Worm (Caenorhabditis elegans) whole organism, L3 larva: Measurements from ENCODE around the gene ZK1128.7.

Experiments used
- R02D3.7 ChIP-seq: fragments of 150-350 bp; optimal IDR thresholded peaks from 2 replicates; lab custom pipeline; 2014; ENCODE audit warnings: missing biosample characterization, missing genetic modification characterization
- ZK546.5 ChIP-seq: sonication (generic microtip); optimal IDR thresholded peaks from 2 replicates; lab custom pipeline; 2017; ENCODE audit warnings: missing biosample characterization, missing genetic modification characterization
- aly-2 ChIP-seq: fragments of 150-350 bp; optimal IDR thresholded peaks from 2 replicates; lab custom pipeline; 2014; ENCODE audit warnings: missing biosample characterization, missing genetic modification characterization
- ama-1 ChIP-seq: fragments of 150-350 bp; optimal IDR thresholded peaks from 2 replicates; lab custom pipeline; 2018
- ceh-16 ChIP-seq: sonication (generic microtip); optimal IDR thresholded peaks from 2 replicates; lab custom pipeline; 2017; ENCODE audit warnings: missing biosample characterization, missing genetic modification characterization
- ceh-28 ChIP-seq: fragments of 150-350 bp; optimal IDR thresholded peaks from 2 replicates; lab custom pipeline; 2014; ENCODE audit warnings: missing biosample characterization, missing genetic modification reagents, missing genetic modification characterization
- egl-27 ChIP-seq: sonication (generic microtip); optimal IDR thresholded peaks from 4 replicates; lab custom pipeline; 2017; ENCODE audit warnings: missing biosample characterization, missing genetic modification reagents, missing genetic modification characterization
- fkh-10 ChIP-seq: sonication (generic microtip); optimal IDR thresholded peaks from 2 replicates; lab custom pipeline; 2017; ENCODE audit warnings: missing biosample characterization, missing genetic modification reagents, missing genetic modification characterization
- fkh-2 ChIP-seq: fragments of 150-350 bp; optimal IDR thresholded peaks from 2 replicates; lab custom pipeline; 2014; ENCODE audit warnings: missing biosample characterization, missing genetic modification reagents, missing genetic modification characterization
- fos-1 ChIP-seq: fragments of 150-350 bp; optimal IDR thresholded peaks from 2 replicates; lab custom pipeline; 2014; ENCODE audit warnings: missing biosample characterization, missing genetic modification characterization
- hmg-11 ChIP-seq: sonication (generic microtip); optimal IDR thresholded peaks from 2 replicates; lab custom pipeline; 2016; ENCODE audit warnings: missing genetic modification characterization, missing compliant biosample characterization
- jun-1 ChIP-seq: fragments of 150-350 bp; optimal IDR thresholded peaks from 2 replicates; lab custom pipeline; 2014; ENCODE audit warnings: missing biosample characterization, missing genetic modification reagents, missing genetic modification characterization
- lin-15B ChIP-seq: fragments of 150-350 bp; optimal IDR thresholded peaks from 2 replicates; lab custom pipeline; 2014; ENCODE audit warnings: missing biosample characterization, missing genetic modification characterization
- lin-39 ChIP-seq: fragments of 150-350 bp; optimal IDR thresholded peaks from 2 replicates; lab custom pipeline; 2018; ENCODE audit warnings: missing biosample characterization, missing genetic modification reagents, missing genetic modification characterization
- lsy-12 ChIP-seq: sonication (generic microtip); optimal IDR thresholded peaks from 2 replicates; lab custom pipeline; 2016; ENCODE audit warnings: mild to moderate bottlenecking, missing genetic modification characterization, missing compliant biosample characterization
- mdl-1 ChIP-seq: fragments of 150-350 bp; optimal IDR thresholded peaks from 2 replicates; lab custom pipeline; 2014; ENCODE audit warnings: missing biosample characterization, missing genetic modification characterization
- nfya-1 ChIP-seq: sonication (generic microtip); optimal IDR thresholded peaks from 2 replicates; lab custom pipeline; 2017; ENCODE audit warnings: missing genetic modification characterization, mild to moderate bottlenecking, missing compliant biosample characterization, antibody characterized with exemption, moderate library complexity; ENCODE audit not compliant: insufficient read depth
- nhr-11 ChIP-seq: fragments of 150-350 bp; optimal IDR thresholded peaks from 2 replicates; lab custom pipeline; 2014; ENCODE audit warnings: missing biosample characterization, missing genetic modification characterization
- nhr-12 ChIP-seq: fragments of 150-350 bp; optimal IDR thresholded peaks from 2 replicates; lab custom pipeline; 2014; ENCODE audit warnings: missing biosample characterization, missing genetic modification characterization
- nhr-23 ChIP-seq: fragments of 150-350 bp; optimal IDR thresholded peaks from 2 replicates; lab custom pipeline; 2014; ENCODE audit warnings: missing biosample characterization, missing genetic modification reagents, missing genetic modification characterization
- nhr-237 ChIP-seq: fragments of 150-350 bp; optimal IDR thresholded peaks from 2 replicates; lab custom pipeline; 2014; ENCODE audit warnings: missing biosample characterization, missing genetic modification characterization
- nhr-28 ChIP-seq: fragments of 150-350 bp; optimal IDR thresholded peaks from 2 replicates; lab custom pipeline; 2014; ENCODE audit warnings: missing biosample characterization, missing genetic modification characterization
- nhr-43 ChIP-seq: sonication (generic microtip); optimal IDR thresholded peaks from 2 replicates; lab custom pipeline; 2016; ENCODE audit warnings: mild to moderate bottlenecking, missing genetic modification characterization, missing compliant biosample characterization; ENCODE audit not compliant: poor library complexity, severe bottlenecking
- nhr-67 ChIP-seq: fragments of 150-350 bp; optimal IDR thresholded peaks from 2 replicates; lab custom pipeline; 2014; ENCODE audit warnings: missing biosample characterization, missing genetic modification characterization
- nhr-77 ChIP-seq: fragments of 150-350 bp; optimal IDR thresholded peaks from 2 replicates; lab custom pipeline; 2014; ENCODE audit warnings: missing biosample characterization, missing genetic modification characterization
- pha-4 ChIP-seq: fragments of 150-350 bp; optimal IDR thresholded peaks from 2 replicates; lab custom pipeline; 2014; ENCODE audit warnings: missing biosample characterization, missing genetic modification reagents, missing genetic modification characterization
- pqm-1 ChIP-seq: fragments of 150-350 bp; optimal IDR thresholded peaks from 2 replicates; lab custom pipeline; 2017; ENCODE audit warnings: missing biosample characterization, missing genetic modification characterization, inconsistent platforms
- skn-1 ChIP-seq: fragments of 150-350 bp; optimal IDR thresholded peaks from 2 replicates; lab custom pipeline; 2014; ENCODE audit warnings: missing biosample characterization, missing genetic modification characterization
- snpc-4 ChIP-seq: fragments of 150-350 bp; optimal IDR thresholded peaks from 2 replicates; lab custom pipeline; 2014; ENCODE audit warnings: missing biosample characterization, missing genetic modification characterization
- tbx-2 ChIP-seq: sonication (generic microtip); optimal IDR thresholded peaks from 2 replicates; lab custom pipeline; 2016; ENCODE audit warnings: mild to moderate bottlenecking, missing genetic modification characterization, missing compliant biosample characterization
- unc-39 ChIP-seq: sonication (generic microtip); optimal IDR thresholded peaks from 4 replicates; lab custom pipeline; 2017; ENCODE audit warnings: missing biosample characterization, missing genetic modification characterization
- unc-62 ChIP-seq: fragments of 150-350 bp; sonication (generic microtip); optimal IDR thresholded peaks from 4 replicates; lab custom pipeline; 2014; ENCODE audit warnings: missing biosample characterization, missing genetic modification reagents, missing genetic modification characterization
- zag-1 ChIP-seq: fragments of 150-350 bp; optimal IDR thresholded peaks from 2 replicates; lab custom pipeline; 2014; ENCODE audit warnings: missing biosample characterization, missing genetic modification characterization
- ztf-11 ChIP-seq: fragments of 150-350 bp; optimal IDR thresholded peaks from 2 replicates; lab custom pipeline; 2014; ENCODE audit warnings: missing biosample characterization, missing genetic modification characterization
- ztf-4 ChIP-seq: fragments of 150-350 bp; optimal IDR thresholded peaks from 2 replicates; lab custom pipeline; 2014; ENCODE audit warnings: missing biosample characterization, missing genetic modification characterization

ZK1128.7 gene

ce11 chrIII:10114662-10115061, 22.1 kb upstream of the ZK1128.7 start, which contains the start of the genes ZK1128.1 and mett-10:
TSS of gene ZK1128.1 (minus strand) at chrIII:10114760.
TSS of gene mett-10 (plus strand) at chrIII:10115036.
- peak; percentile 85 for TF ChIP-seq R02D3.7 (tag; lab: Kevin White, UChicago)
- TF ChIP-seq pha-4 (tag; lab: Kevin White, UChicago) = peak; percentile 51
- peak; percentile 45 for TF ChIP-seq lin-15B (tag; lab: Kevin White, UChicago)
- no peak for TF ChIP-seq nhr-77
- TF ChIP-seq mdl-1 (tag; lab: Kevin White, UChicago) = no peak
- TF ChIP-seq nfya-1 (tag; lab: Kevin White, UChicago) = peak; percentile 39
- peak; percentile 18 for TF ChIP-seq nhr-23 (tag; lab: Kevin White, UChicago)

- TF ChIP-seq ztf-11 (tag; lab: Kevin White, UChicago) = no peak
- TF ChIP-seq ama-1 = no peak
- TF ChIP-seq nhr-28 (tag; lab: Kevin White, UChicago) = no peak
- TF ChIP-seq fkh-10 (GFP tag; lab: Kevin White, UChicago) = no peak
- TF ChIP-seq skn-1 (tag; lab: Kevin White, UChicago) = no peak
- no peak for TF ChIP-seq jun-1 (tag; lab: Kevin White, UChicago)
- TF ChIP-seq pha-4 (tag; lab: Kevin White, UChicago) = no peak
- no peak for TF ChIP-seq zag-1 (tag; lab: Kevin White, UChicago)
- no peak for TF ChIP-seq aly-2
- no peak for TF ChIP-seq nhr-11 (tag; lab: Kevin White, UChicago)
- no peak for TF ChIP-seq nfya-1 (tag; lab: Kevin White, UChicago)
- TF ChIP-seq nhr-77 = no peak
- TF ChIP-seq lin-39 (tag; lab: Kevin White, UChicago) = no peak
- no peak for TF ChIP-seq fkh-2 (tag; lab: Kevin White, UChicago)
- TF ChIP-seq snpc-4 (tag; lab: Kevin White, UChicago) = no peak
- no peak for TF ChIP-seq tbx-2
- TF ChIP-seq ztf-4 (tag; lab: Kevin White, UChicago) = no peak
- TF ChIP-seq ceh-16 (tag; lab: Kevin White, UChicago) = no peak
- no peak for TF ChIP-seq fos-1 (tag; lab: Kevin White, UChicago)
- no peak for TF ChIP-seq nhr-237
Observed at ce11 chrIII:10118818-10119217, 18.0 kb upstream of the ZK1128.7 start, which contains the start of gene ZK1128.3. TSS of gene ZK1128.3 (minus strand) at chrIII:10118918.

- TF ChIP-seq lsy-12 (tag; lab: Kevin White, UChicago) = no peak
- no peak for TF ChIP-seq fos-1 (tag; lab: Kevin White, UChicago)
- TF ChIP-seq fkh-2 (tag; lab: Kevin White, UChicago) = no peak
- TF ChIP-seq ceh-16 (tag; lab: Kevin White, UChicago) = no peak
- TF ChIP-seq mdl-1 (tag; lab: Kevin White, UChicago) = no peak
- TF ChIP-seq unc-39 (tag; lab: Kevin White, UChicago) = no peak
- no peak for TF ChIP-seq nhr-12
- TF ChIP-seq nhr-67 (tag; lab: Kevin White, UChicago) = no peak
- TF ChIP-seq egl-27 (tag; lab: Kevin White, UChicago) = no peak
- no peak for TF ChIP-seq nhr-28 (tag; lab: Kevin White, UChicago)
- no peak for TF ChIP-seq nhr-43 (tag; lab: Kevin White, UChicago)
- TF ChIP-seq ztf-11 (tag; lab: Kevin White, UChicago) = no peak
- no peak for TF ChIP-seq ZK546.5 (tag; lab: Kevin White, UChicago)
- no peak for TF ChIP-seq unc-62 (GFP tag; lab: Kevin White, UChicago)
- peak; percentile 33 for TF ChIP-seq hmg-11 (tag; lab: Kevin White, UChicago)
- no peak for TF ChIP-seq nhr-237
- TF ChIP-seq nfya-1 (tag; lab: Kevin White, UChicago) = peak; percentile 41
- TF ChIP-seq ceh-28 (tag; lab: Kevin White, UChicago) = peak; percentile 79
- no peak for TF ChIP-seq pqm-1 (tag; lab: Kevin White, UChicago)
Observed at ce11 chrIII:10120076-10120831, 16.6 kb upstream of the ZK1128.7 start, which contains the start of the genes gtf-2H3 and ham-3. TSS of gene gtf-2H3 (minus strand) at chrIII:10120148. TSS of gene ham-3 (plus strand) at chrIII:10120781.
